Fruit fly (Drosophila melanogaster) whole organism, embryonic: ENCODE data around the gene Rpt6.

Source experiments
- Abd-B ChIP-seq: fragments of 200-800 bp; sonication (Bioruptor generic); optimal IDR thresholded peaks from 2 replicates; lab custom pipeline; 2018; ENCODE audit warnings: missing biosample characterization, mild to moderate bottlenecking, missing genetic modification characterization, moderate library complexity
- Blimp-1 ChIP-seq: fragments of 200-800 bp; sonication (Bioruptor generic); optimal IDR thresholded peaks from 3 replicates; lab custom pipeline; 2018; ENCODE audit warnings: missing biosample characterization, missing genetic modification characterization, mild to moderate bottlenecking, moderate library complexity, missing genetic modification reagents
- CG1024 ChIP-seq: fragments of 200-800 bp; sonication (Bioruptor generic); IDR thresholded peaks from 2 replicates; pipeline ENCODE4 v1.3.6; 2022; ENCODE audit warnings: missing biosample characterization, missing genetic modification characterization
- CG10959 ChIP-seq: fragments of 200-800 bp; sonication (Bioruptor generic); IDR thresholded peaks from 2 replicates; pipeline ENCODE4 v1.3.6; 2022; ENCODE audit warnings: missing biosample characterization, missing genetic modification characterization
- CG11695 ChIP-seq: fragments of 200-800 bp; sonication (Bioruptor generic); IDR thresholded peaks from 3 replicates; pipeline ENCODE4 v1.3.6; 2022; ENCODE audit warnings: missing biosample characterization, missing genetic modification characterization
- CG14441 ChIP-seq: fragments of 200-800 bp; sonication (Bioruptor generic); IDR thresholded peaks from 2 replicates; pipeline ENCODE4 v1.3.6; 2022; ENCODE audit warnings: missing biosample characterization, missing genetic modification characterization
- CG17385 ChIP-seq: fragments of 200-800 bp; sonication (Bioruptor generic); optimal IDR thresholded peaks from 3 replicates; lab custom pipeline; 2018; ENCODE audit warnings: missing biosample characterization, mild to moderate bottlenecking, missing genetic modification characterization
- CG17829 ChIP-seq: fragments of 200-800 bp; optimal IDR thresholded peaks from 2 replicates; lab custom pipeline; 2019; ENCODE audit warnings: missing biosample characterization, mild to moderate bottlenecking, missing genetic modification characterization, moderate library complexity
- CG18476 ChIP-seq: fragments of 200-800 bp; sonication (Bioruptor generic); optimal IDR thresholded peaks from 2 replicates; lab custom pipeline; 2016; ENCODE audit warnings: missing biosample characterization, mild to moderate bottlenecking, missing genetic modification characterization
- CG2202 ChIP-seq: fragments of 200-800 bp; sonication (Bioruptor generic); optimal IDR thresholded peaks from 2 replicates; lab custom pipeline; 2018; ENCODE audit warnings: missing biosample characterization, mild to moderate bottlenecking, missing genetic modification characterization
- CG2678 ChIP-seq: fragments of 200-800 bp; sonication (Bioruptor generic); optimal IDR thresholded peaks from 3 replicates; lab custom pipeline; 2019; ENCODE audit warnings: missing biosample characterization, mild to moderate bottlenecking, missing genetic modification characterization, moderate library complexity
- CG31441 ChIP-seq: fragments of 200-800 bp; sonication (Bioruptor generic); IDR thresholded peaks from 2 replicates; pipeline ENCODE4 v1.3.6; 2022; ENCODE audit warnings: missing biosample characterization, missing genetic modification characterization
- CG34422 ChIP-seq: fragments of 200-800 bp; sonication (Bioruptor generic); IDR thresholded peaks from 3 replicates; pipeline ENCODE4 v1.3.6; 2022; ENCODE audit warnings: missing biosample characterization, missing genetic modification characterization
- CG4328 ChIP-seq: fragments of 200-800 bp; sonication (Bioruptor generic); optimal IDR thresholded peaks from 3 replicates; lab custom pipeline; 2017; ENCODE audit warnings: missing biosample characterization, missing genetic modification reagents, missing genetic modification characterization
- CG4617 ChIP-seq: fragments of 200-800 bp; sonication (Bioruptor generic); optimal IDR thresholded peaks from 3 replicates; lab custom pipeline; 2016; ENCODE audit warnings: missing biosample characterization, missing genetic modification characterization, borderline replicate concordance
- CG6654 ChIP-seq: fragments of 200-800 bp; sonication (Bioruptor generic); optimal IDR thresholded peaks from 2 replicates; lab custom pipeline; 2017; ENCODE audit warnings: missing biosample characterization, mild to moderate bottlenecking, missing genetic modification characterization
- CG6689 ChIP-seq: fragments of 200-800 bp; sonication (Bioruptor generic); IDR thresholded peaks from 2 replicates; pipeline ENCODE4 v1.3.6; 2022; ENCODE audit warnings: missing biosample characterization, missing genetic modification characterization
- CG7357 ChIP-seq: fragments of 200-800 bp; sonication (Bioruptor generic); IDR thresholded peaks from 3 replicates; pipeline ENCODE4 v1.3.6; 2022; ENCODE audit warnings: missing biosample characterization, missing genetic modification characterization
- CG7372 ChIP-seq: fragments of 200-800 bp; sonication (Bioruptor generic); IDR thresholded peaks from 2 replicates; pipeline ENCODE4 v1.3.6; 2022; ENCODE audit warnings: missing biosample characterization, missing genetic modification characterization
- CG8765 ChIP-seq: fragments of 200-800 bp; sonication (Bioruptor generic); IDR thresholded peaks from 2 replicates; pipeline ENCODE4 v1.3.6; 2022; ENCODE audit warnings: missing biosample characterization, missing genetic modification characterization
- CG8924 ChIP-seq: fragments of 200-800 bp; optimal IDR thresholded peaks from 3 replicates; lab custom pipeline; 2019; ENCODE audit warnings: missing biosample characterization, mild to moderate bottlenecking, missing genetic modification characterization, moderate library complexity
- D ChIP-seq, 2 experiments: fragments of 200-800 bp in 1 of 2; fragments of >200 bp in 1 of 2; sonication (Bioruptor generic) in 1 of 2; optimal IDR thresholded peaks; 2 replicates in 1 of 2; 3 replicates in 1 of 2; lab custom pipeline; 2017; ENCODE audit warnings: mild to moderate bottlenecking in 1 of 2, missing biosample characterization in 1 of 2, missing genetic modification characterization in 1 of 2, missing genetic modification reagents in 1 of 2
- Dip2 ChIP-seq: fragments of 200-800 bp; sonication (Bioruptor generic); IDR thresholded peaks from 2 replicates; pipeline ENCODE4 v1.3.6; 2022; ENCODE audit warnings: missing biosample characterization, missing genetic modification characterization
- Dll ChIP-seq: fragments of 200-800 bp; sonication (Bioruptor generic); IDR thresholded peaks from 4 replicates; pipeline ENCODE4 v1.3.6; 2022; ENCODE audit warnings: missing biosample characterization, missing genetic modification characterization; ENCODE audit not compliant: partially characterized antibody
- ERR ChIP-seq: fragments of 200-800 bp; sonication (Bioruptor generic); optimal IDR thresholded peaks from 2 replicates; lab custom pipeline; 2016; ENCODE audit warnings: missing biosample characterization, missing genetic modification characterization
- Fer1 ChIP-seq: fragments of 200-800 bp; sonication (Bioruptor generic); optimal IDR thresholded peaks from 2 replicates; lab custom pipeline; 2017; ENCODE audit warnings: missing biosample characterization, mild to moderate bottlenecking, missing genetic modification characterization
- Fer3 ChIP-seq: fragments of 200-800 bp; sonication (Bioruptor generic); optimal IDR thresholded peaks from 2 replicates; lab custom pipeline; 2018; ENCODE audit warnings: missing biosample characterization, mild to moderate bottlenecking, missing genetic modification characterization, moderate library complexity
- Hmx ChIP-seq: fragments of 200-800 bp; sonication (Bioruptor generic); optimal IDR thresholded peaks from 2 replicates; lab custom pipeline; 2016; ENCODE audit warnings: missing biosample characterization, missing genetic modification characterization
- Jarid2 ChIP-seq: fragments of 200-800 bp; sonication (Bioruptor generic); optimal IDR thresholded peaks from 3 replicates; lab custom pipeline; 2017; ENCODE audit warnings: mild to moderate bottlenecking, missing biosample characterization, missing genetic modification reagents, missing genetic modification characterization
- Optix ChIP-seq: fragments of 200-800 bp; sonication (Bioruptor generic); IDR thresholded peaks from 3 replicates; pipeline ENCODE4 v1.3.6; 2022; ENCODE audit warnings: missing biosample characterization, missing genetic modification characterization
- Sry-β ChIP-seq: fragments of 200-800 bp; sonication (Bioruptor generic); optimal IDR thresholded peaks from 2 replicates; lab custom pipeline; 2018; ENCODE audit warnings: missing biosample characterization, mild to moderate bottlenecking, missing genetic modification characterization, moderate library complexity
- bbx ChIP-seq: fragments of 200-800 bp; sonication (Bioruptor generic); IDR thresholded peaks from 2 replicates; pipeline ENCODE4 v1.3.6; 2022; ENCODE audit warnings: missing biosample characterization, missing genetic modification characterization; ENCODE audit not compliant: partially characterized antibody
- dimm ChIP-seq: fragments of 200-800 bp; sonication (Bioruptor generic); IDR thresholded peaks from 2 replicates; pipeline ENCODE4 v1.3.6; 2022; ENCODE audit warnings: missing biosample characterization, missing genetic modification characterization
- esg ChIP-seq: fragments of 200-800 bp; sonication (Bioruptor generic); conservative IDR thresholded peaks from 2 replicates; pipeline ENCODE4 v1.3.6; 2022; ENCODE audit warnings: missing biosample characterization, missing genetic modification characterization
- exex ChIP-seq: fragments of 200-800 bp; sonication (Bioruptor generic); optimal IDR thresholded peaks from 4 replicates; lab custom pipeline; 2018; ENCODE audit warnings: missing biosample characterization, mild to moderate bottlenecking, missing genetic modification characterization, moderate library complexity
- fu2 ChIP-seq: fragments of 200-800 bp; sonication (Bioruptor generic); optimal IDR thresholded peaks from 2 replicates; lab custom pipeline; 2016; ENCODE audit warnings: missing biosample characterization, missing genetic modification characterization
- gcm ChIP-seq: fragments of 200-800 bp; sonication (Bioruptor generic); optimal IDR thresholded peaks from 2 replicates; lab custom pipeline; 2019; ENCODE audit warnings: missing biosample characterization, mild to moderate bottlenecking, missing genetic modification characterization, moderate library complexity
- gem ChIP-seq: fragments of 200-800 bp; sonication (Bioruptor generic); optimal IDR thresholded peaks from 2 replicates; lab custom pipeline; 2019; ENCODE audit warnings: missing biosample characterization, mild to moderate bottlenecking, missing genetic modification characterization, moderate library complexity
- ind ChIP-seq: fragments of 200-800 bp; sonication (Bioruptor generic); optimal IDR thresholded peaks from 3 replicates; lab custom pipeline; 2016; ENCODE audit warnings: missing biosample characterization, missing genetic modification characterization
- inv ChIP-seq: fragments of 200-800 bp; sonication (Bioruptor generic); IDR thresholded peaks from 2 replicates; pipeline ENCODE4 v1.3.6; 2022; ENCODE audit warnings: missing biosample characterization, missing genetic modification characterization; ENCODE audit not compliant: partially characterized antibody
- luna ChIP-seq: fragments of 200-800 bp; sonication (Bioruptor generic); optimal IDR thresholded peaks from 2 replicates; lab custom pipeline; 2016; ENCODE audit warnings: missing biosample characterization, missing genetic modification characterization
- mam ChIP-seq: fragments of 200-800 bp; sonication (Bioruptor generic); optimal IDR thresholded peaks from 3 replicates; lab custom pipeline; 2016; ENCODE audit warnings: missing biosample characterization, missing genetic modification characterization
- phol ChIP-seq: fragments of 200-800 bp; sonication (Bioruptor generic); optimal IDR thresholded peaks from 3 replicates; lab custom pipeline; 2018; ENCODE audit warnings: missing biosample characterization, mild to moderate bottlenecking, missing genetic modification characterization, moderate library complexity
- ranshi ChIP-seq: fragments of 200-800 bp; sonication (Bioruptor generic); IDR thresholded peaks from 2 replicates; pipeline ENCODE4 v1.3.6; 2022; ENCODE audit warnings: missing biosample characterization, missing genetic modification characterization
- scrt ChIP-seq: fragments of 200-800 bp; sonication (Bioruptor generic); optimal IDR thresholded peaks from 2 replicates; lab custom pipeline; 2018; ENCODE audit warnings: missing biosample characterization, mild to moderate bottlenecking, missing genetic modification characterization, moderate library complexity
- sim ChIP-seq: fragments of 200-800 bp; sonication (Bioruptor generic); IDR thresholded peaks from 2 replicates; pipeline ENCODE4 v1.3.6; 2022; ENCODE audit warnings: missing biosample characterization, missing genetic modification characterization
- slbo ChIP-seq: fragments of 200-800 bp; sonication (Bioruptor generic); IDR thresholded peaks from 2 replicates; pipeline ENCODE4 v1.3.6; 2022; ENCODE audit warnings: missing biosample characterization, missing genetic modification characterization
- sob ChIP-seq: fragments of 200-800 bp; sonication (Bioruptor generic); IDR thresholded peaks from 2 replicates; pipeline ENCODE4 v1.3.6; 2022; ENCODE audit warnings: missing biosample characterization, missing genetic modification characterization
- tin ChIP-seq: fragments of 200-800 bp; sonication (Bioruptor generic); optimal IDR thresholded peaks from 3 replicates; lab custom pipeline; 2016; ENCODE audit warnings: missing biosample characterization, missing genetic modification characterization

Gene Rpt6

dm6 chrX:21322289-21322981, 6.6 kb downstream of the Rpt6 start (continued):
- TF ChIP-seq CG17829 (peak; percentile 56), CG2202 (tag; lab: Kevin White, UChicago) (no peak), dimm (GFP tag; lab: Robert Waterston, UW) (no peak), Abd-B (GFP tag; lab: Kevin White, UChicago) (no peak), Fer3 (tag; lab: Kevin White, UChicago) (peak; percentile 61), CG7372 (peak; percentile 50; the same call in 1 of the 2 replicates), CG11695 (GFP tag; lab: Robert Waterston, UW) (peak; percentile 60; the same call in 1 of the 3 replicates), scrt (peak; percentile 56), esg (GFP tag; lab: Robert Waterston, UW) (peak; percentile 42; the same call in 1 of the 2 replicates), ranshi (GFP tag; lab: Robert Waterston, UW) (0 out of 2 replicates have a peak, but pooled peaks have one; percentile 43), exex (tag; lab: Kevin White, UChicago) (peak; percentile 67), ind (peak; percentile 54), Blimp-1 (GFP tag; lab: Kevin White, UChicago) (no peak), bbx (GFP tag; lab: Robert Waterston, UW) (no peak), CG1024 (GFP tag; lab: Robert Waterston, UW) (no peak), CG8765 (GFP tag; lab: Robert Waterston, UW) (no peak), D (optimal IDR thresholded peaks at IDR 0.05; lab: Kevin White, UChicago) (no peak), D (GFP tag; optimal IDR thresholded peaks at IDR 0.05; lab: Kevin White, UChicago) (peak; percentile 34), CG4328 (GFP tag; lab: Kevin White, UChicago) (peak; percentile 71), Sry-β (GFP tag; lab: Kevin White, UChicago) (no peak), Optix (GFP tag; lab: Robert Waterston, UW) (no peak), Hmx (GFP tag; lab: Kevin White, UChicago) (no peak), Dip2 (GFP tag; lab: Robert Waterston, UW) (no peak), Fer1 (peak; percentile 82), sim (GFP tag; lab: Robert Waterston, UW) (no peak), ERR (GFP tag; lab: Kevin White, UChicago) (no peak), Dll (no peak), phol (peak; percentile 69), CG14441 (GFP tag; lab: Robert Waterston, UW) (peak; percentile 25; the same call in 1 of the 2 replicates), CG6689 (GFP tag; lab: Robert Waterston, UW) (peak; percentile 46), gcm (GFP tag; lab: Kevin White, UChicago) (no peak), Jarid2 (no peak), CG7357 (GFP tag; lab: Robert Waterston, UW) (0 out of 3 replicates have a peak, but pooled peaks have one; percentile 13), gem (tag; lab: Kevin White, UChicago) (peak; percentile 4), CG2678 (tag; lab: Kevin White, UChicago) (peak; percentile 82), tin (GFP tag; lab: Kevin White, UChicago) (peak; percentile 16), fu2 (GFP tag; lab: Kevin White, UChicago) (no peak), CG34422 (GFP tag; lab: Robert Waterston, UW) (peak; percentile 23; the same call in 1 of the 3 replicates), CG18476 (peak; percentile 46), CG10959 (no peak), mam (GFP tag; lab: Kevin White, UChicago) (no peak), CG6654 (GFP tag; lab: Kevin White, UChicago) (peak; percentile 19), luna (GFP tag; lab: Kevin White, UChicago) (no peak), CG4617 (GFP tag; lab: Kevin White, UChicago) (no peak), CG31441 (GFP tag; lab: Robert Waterston, UW) (peak; percentile 81), slbo (GFP tag; lab: Robert Waterston, UW) (peak; percentile 27; the same call in 1 of the 2 replicates), sob (GFP tag; lab: Robert Waterston, UW) (0 out of 2 replicates have a peak, but pooled peaks have one; percentile 46), inv (GFP tag; lab: Robert Waterston, UW) (no peak), CG8924 (tag; lab: Kevin White, UChicago) (peak; percentile 19), CG17385 (no peak)
